Worm (Caenorhabditis elegans): ENCODE data around the gene dim-1.

- TF ChIP-seq med-1 (GFP tag; optimal IDR thresholded peaks at IDR 0.05; ENCODE audit: insufficient read depth) (no peak), ref-1 (GFP tag; conservative IDR thresholded peaks at IDR 0.05) (0 out of 2 replicates have a peak, but pooled peaks have one; percentile 26)
Observed at ce11 chrX:8036219-8036883, 21.7 kb downstream of the dim-1 start.
